Worm (Caenorhabditis elegans): ENCODE data around the gene rip-1.

rip-1 gene

ce11 chrIII:10290541-10290940, 32.0 kb upstream of the rip-1 start:
- no peak for TF ChIP-seq dmd-4 (tag; optimal IDR thresholded peaks at IDR 0.05; ENCODE audit: borderline replicate concordance)
- no peak for TF ChIP-seq eyg-1 (tag; optimal IDR thresholded peaks at IDR 0.05)
- no peak for TF ChIP-seq K02D7.2 (tag; optimal IDR thresholded peaks at IDR 0.05)
- no peak for TF ChIP-seq T23F11.4 (GFP tag; optimal IDR thresholded peaks at IDR 0.05)
- TF ChIP-seq pha-2 (tag; optimal IDR thresholded peaks at IDR 0.05) = no peak
- TF ChIP-seq fkh-10 (GFP tag; optimal IDR thresholded peaks at IDR 0.05) = no peak

- no peak for TF ChIP-seq ceh-14 (tag; optimal IDR thresholded peaks at IDR 0.05)
- TF ChIP-seq T23F11.4 (GFP tag; optimal IDR thresholded peaks at IDR 0.05) = no peak
- TF ChIP-seq tbx-7 (tag; optimal IDR thresholded peaks at IDR 0.05) = no peak
- no peak for TF ChIP-seq F13H6.1 (tag; optimal IDR thresholded peaks at IDR 0.05)
- TF ChIP-seq K02D7.2 (tag; optimal IDR thresholded peaks at IDR 0.05) = no peak
- no peak for TF ChIP-seq ttx-3 (tag; optimal IDR thresholded peaks at IDR 0.05)
- no peak for TF ChIP-seq syd-9 (tag; optimal IDR thresholded peaks at IDR 0.05)
These were observed 31.2 kb upstream of the rip-1 start for ce11 chrIII:10289790-10290189.

ce11 chrIII:10285623-10286022, 27.1 kb upstream of the rip-1 start, which contains the start of gene K10G9.2:
TSS of gene K10G9.2 (plus strand) at chrIII:10285923.
- TF ChIP-seq unc-3 (GFP tag; conservative IDR thresholded peaks at IDR 0.05) (no peak), unc-3 (tag; optimal IDR thresholded peaks at IDR 0.05) (no peak), pag-3 (tag; optimal IDR thresholded peaks at IDR 0.05; ENCODE audit: borderline replicate concordance) (no peak)

ce11 chrIII:10284214-10284613, 25.7 kb upstream of the rip-1 start:
- TF ChIP-seq rnt-1 (tag; optimal IDR thresholded peaks at IDR 0.05) = no peak
- TF ChIP-seq gmeb-2 (tag; optimal IDR thresholded peaks at IDR 0.05) = no peak
- TF ChIP-seq Y22D7AL.16 (tag; optimal IDR thresholded peaks at IDR 0.05) = no peak
- peak; percentile 14 for TF ChIP-seq ref-2 (tag; optimal IDR thresholded peaks at IDR 0.05)
- TF ChIP-seq nfya-1 (tag; optimal IDR thresholded peaks at IDR 0.05) = peak; percentile 50
- no peak for TF ChIP-seq elt-2 (tag; optimal IDR thresholded peaks at IDR 0.05)
- no peak for TF ChIP-seq pros-1 (tag; optimal IDR thresholded peaks at IDR 0.05)
- peak; percentile 73 for TF ChIP-seq ceh-48 (tag; optimal IDR thresholded peaks at IDR 0.05)
- peak; percentile 18 for TF ChIP-seq ceh-6 (GFP tag; optimal IDR thresholded peaks at IDR 0.05)
- TF ChIP-seq pax-1 (tag; optimal IDR thresholded peaks at IDR 0.05) = no peak
- TF ChIP-seq ceh-19 (GFP tag; optimal IDR thresholded peaks at IDR 0.05) = peak; percentile 36
- no peak for TF ChIP-seq ets-4 (tag; optimal IDR thresholded peaks at IDR 0.05)
- no peak for TF ChIP-seq ceh-24 (tag; optimal IDR thresholded peaks at IDR 0.05)
- TF ChIP-seq ceh-31 (tag; optimal IDR thresholded peaks at IDR 0.05) = peak; percentile 76
- TF ChIP-seq odd-2 (tag; optimal IDR thresholded peaks at IDR 0.05) = no peak
- no peak for TF ChIP-seq dve-1 (tag; optimal IDR thresholded peaks at IDR 0.05)
- no peak for TF ChIP-seq nhr-232 (tag; optimal IDR thresholded peaks at IDR 0.05)
- TF ChIP-seq ahr-1 (tag; optimal IDR thresholded peaks at IDR 0.05) = no peak
- TF ChIP-seq zip-5 (tag; optimal IDR thresholded peaks at IDR 0.05) = no peak
- no peak for TF ChIP-seq fkh-6 (tag; optimal IDR thresholded peaks at IDR 0.05)
- peak; percentile 58 for TF ChIP-seq tbx-2 (tag; optimal IDR thresholded peaks at IDR 0.05)
- TF ChIP-seq C08G9.2 (tag; optimal IDR thresholded peaks at IDR 0.05) = no peak
- TF ChIP-seq ceh-22 (tag; optimal IDR thresholded peaks at IDR 0.05) = no peak
- TF ChIP-seq che-1 (tag; optimal IDR thresholded peaks at IDR 0.05) = peak; percentile 14
- TF ChIP-seq hlh-30 (tag; optimal IDR thresholded peaks at IDR 0.05; ENCODE audit: insufficient read depth) = peak; percentile 27
- TF ChIP-seq hlh-15 (tag; optimal IDR thresholded peaks at IDR 0.05) = no peak
- peak; percentile 78 for TF ChIP-seq ceh-14 (tag; optimal IDR thresholded peaks at IDR 0.05)
- TF ChIP-seq unc-3 (GFP tag; conservative IDR thresholded peaks at IDR 0.05) = no peak
- TF ChIP-seq unc-3 (tag; optimal IDR thresholded peaks at IDR 0.05) = no peak
- peak; percentile 71 for TF ChIP-seq fkh-10 (GFP tag; optimal IDR thresholded peaks at IDR 0.05)
- no peak for TF ChIP-seq pag-3 (tag; optimal IDR thresholded peaks at IDR 0.05; ENCODE audit: borderline replicate concordance)
- TF ChIP-seq unc-42 (tag; optimal IDR thresholded peaks at IDR 0.05) = peak; percentile 94
